Fruit fly (Drosophila melanogaster): ENCODE measurements around the gene spd-2.
A peak's percentile ranks its signal among the peaks of the same experiment; 100 is the strongest.

dm6 chr3L:16612972-16613371 lies 18.2 kb upstream of the spd-2 start:
- TF ChIP-seq CG33017 (tag; optimal IDR thresholded peaks at IDR 0.05) (no peak), tj (GFP tag; optimal IDR thresholded peaks at IDR 0.05) (peak; percentile 72), CG14711 (tag; optimal IDR thresholded peaks at IDR 0.05) (peak; percentile 10), pad (GFP tag; optimal IDR thresholded peaks at IDR 0.05) (no peak), Hr96 (GFP tag; optimal IDR thresholded peaks at IDR 0.05) (peak; percentile 1), kay (GFP tag; ENCODE audit: borderline replicate concordance) (peak; percentile 94), Crg-1 (GFP tag; optimal IDR thresholded peaks at IDR 0.05) (no peak)

Data from whole organism, adult.